Fruit fly (Drosophila melanogaster): Measurements from ENCODE around the gene c11.1.
A peak's percentile ranks its signal among the peaks of the same experiment; 100 is the strongest.

The c11.1 gene

dm6 chrX:9319140-9319539 is 36.2 kb upstream of the c11.1 start, which contains the start of the genes c12.1 and c12.2 (continued):
- TF ChIP-seq Hmx (GFP tag; optimal IDR thresholded peaks at IDR 0.05) (no peak), lov (optimal IDR thresholded peaks at IDR 0.05) (no peak), lov (GFP tag; IDR thresholded peaks at IDR 0.05) (no peak), nau (GFP tag; optimal IDR thresholded peaks at IDR 0.05) (no peak), dimm (GFP tag; IDR thresholded peaks at IDR 0.05) (no peak), Six4 (GFP tag; optimal IDR thresholded peaks at IDR 0.05) (no peak), Dfd (GFP tag; optimal IDR thresholded peaks at IDR 0.05) (no peak), eyg (GFP tag; optimal IDR thresholded peaks at IDR 0.05) (no peak), Hmr (GFP tag; optimal IDR thresholded peaks at IDR 0.05) (no peak), CG16813 (GFP tag; IDR thresholded peaks at IDR 0.05; ENCODE audit: partially characterized antibody) (peak; percentile 54; the same call in 2 of the 3 replicates), CG34376 (GFP tag; optimal IDR thresholded peaks at IDR 0.05) (peak; percentile 35), CG4617 (GFP tag; optimal IDR thresholded peaks at IDR 0.05; ENCODE audit: borderline replicate concordance) (peak; percentile 92), Scr (GFP tag; IDR thresholded peaks at IDR 0.05; ENCODE audit: partially characterized antibody) (peak; percentile 51), gsb-n (tag; optimal IDR thresholded peaks at IDR 0.05) (no peak), Mrtf (GFP tag; IDR thresholded peaks at IDR 0.05) (no peak), CG12104 (GFP tag; optimal IDR thresholded peaks at IDR 0.05) (no peak), CG33557 (GFP tag; optimal IDR thresholded peaks at IDR 0.05) (no peak), CG13424 (tag; optimal IDR thresholded peaks at IDR 0.05) (no peak), CG10267 (tag; optimal IDR thresholded peaks at IDR 0.05) (peak; percentile 44), NfI (GFP tag; optimal IDR thresholded peaks at IDR 0.05) (no peak), Asciz (GFP tag; optimal IDR thresholded peaks at IDR 0.05) (no peak), CG4820 (GFP tag; optimal IDR thresholded peaks at IDR 0.05) (no peak), Dad (GFP tag; optimal IDR thresholded peaks at IDR 0.05) (no peak), luna (GFP tag; optimal IDR thresholded peaks at IDR 0.05) (no peak), dysf (GFP tag; IDR thresholded peaks at IDR 0.05) (peak; percentile 31; the same call in 1 of the 3 replicates), CG9727 (GFP tag; optimal IDR thresholded peaks at IDR 0.05) (no peak), CG4854 (GFP tag; optimal IDR thresholded peaks at IDR 0.05) (no peak), Opbp (GFP tag; IDR thresholded peaks at IDR 0.05; ENCODE audit: partially characterized antibody) (peak; percentile 74), CG11696 (GFP tag; IDR thresholded peaks at IDR 0.05) (no peak), jumu (GFP tag; optimal IDR thresholded peaks at IDR 0.05) (peak; percentile 51), CG10321 (GFP tag; IDR thresholded peaks at IDR 0.05) (no peak), bigmax (GFP tag; optimal IDR thresholded peaks at IDR 0.05) (no peak), Atf3 (GFP tag; optimal IDR thresholded peaks at IDR 0.05) (no peak), NFAT (GFP tag; IDR thresholded peaks at IDR 0.05) (peak; percentile 24; the same call in 1 of the 2 replicates), chif (GFP tag; optimal IDR thresholded peaks at IDR 0.05) (no peak), Lim3 (GFP tag; IDR thresholded peaks at IDR 0.05) (no peak), CG3407 (GFP tag; optimal IDR thresholded peaks at IDR 0.05) (no peak), ato (GFP tag; IDR thresholded peaks at IDR 0.05; ENCODE audit: partially characterized antibody) (no peak), CG6683 (GFP tag; optimal IDR thresholded peaks at IDR 0.05) (no peak), hb (GFP tag; IDR thresholded peaks at IDR 0.05; ENCODE audit: partially characterized antibody) (no peak), CG9797 (GFP tag; optimal IDR thresholded peaks at IDR 0.05) (peak; percentile 88), CG8290 (GFP tag; optimal IDR thresholded peaks at IDR 0.05) (no peak), CG8290 (tag; optimal IDR thresholded peaks at IDR 0.05) (no peak), CG8924 (tag; optimal IDR thresholded peaks at IDR 0.05) (no peak), CG18262 (tag; optimal IDR thresholded peaks at IDR 0.05) (no peak), CkIIα-i1 (GFP tag; IDR thresholded peaks at IDR 0.05) (no peak), gt (GFP tag; IDR thresholded peaks at IDR 0.05) (no peak), CG8478 (optimal IDR thresholded peaks at IDR 0.05) (no peak), Lhr (GFP tag; optimal IDR thresholded peaks at IDR 0.05) (peak; percentile 34), run (tag; optimal IDR thresholded peaks at IDR 0.05) (no peak), maf-S (GFP tag; optimal IDR thresholded peaks at IDR 0.05) (no peak), CG34224 (GFP tag; IDR thresholded peaks at IDR 0.05; ENCODE audit: partially characterized antibody) (peak; percentile 58; the same call in 1 of the 3 replicates)

Data from whole organism, embryonic.